Fruit fly (Drosophila melanogaster) whole organism, embryonic: ENCODE measurements around the gene 5-HT2B.

Experiments used
- B-H1 ChIP-seq: fragments of 200-800 bp; sonication (Bioruptor generic); IDR thresholded peaks from 3 replicates; pipeline ENCODE4 v1.3.6; 2022; ENCODE audit warnings: missing biosample characterization, missing genetic modification characterization
- BEAF-32 ChIP-seq: fragments of 200-800 bp; sonication (Bioruptor generic); optimal IDR thresholded peaks from 3 replicates; lab custom pipeline; 2017; ENCODE audit warnings: missing biosample characterization, missing genetic modification characterization, mild to moderate bottlenecking, moderate library complexity, missing genetic modification reagents
- CG10274 ChIP-seq: fragments of 200-800 bp; sonication (Bioruptor generic); optimal IDR thresholded peaks from 3 replicates; lab custom pipeline; 2017; ENCODE audit warnings: missing biosample characterization, mild to moderate bottlenecking, missing genetic modification characterization
- CG10366 ChIP-seq: fragments of 200-800 bp; sonication (Bioruptor generic); IDR thresholded peaks from 2 replicates; pipeline ENCODE4 v1.3.6; 2022; ENCODE audit warnings: missing biosample characterization, missing genetic modification characterization
- CG10431 ChIP-seq: fragments of 200-800 bp; sonication (Bioruptor generic); optimal IDR thresholded peaks from 3 replicates; lab custom pipeline; 2018; ENCODE audit warnings: missing biosample characterization, mild to moderate bottlenecking, missing genetic modification characterization
- CG11696 ChIP-seq: fragments of 200-800 bp; sonication (Bioruptor generic); IDR thresholded peaks from 2 replicates; pipeline ENCODE4 v1.3.6; 2022; ENCODE audit warnings: missing biosample characterization, missing genetic modification characterization
- CG14441 ChIP-seq: fragments of 200-800 bp; sonication (Bioruptor generic); IDR thresholded peaks from 2 replicates; pipeline ENCODE4 v1.3.6; 2022; ENCODE audit warnings: missing biosample characterization, missing genetic modification characterization
- CG15696 ChIP-seq: fragments of 200-800 bp; sonication (Bioruptor generic); optimal IDR thresholded peaks from 2 replicates; lab custom pipeline; 2019; ENCODE audit warnings: missing biosample characterization, mild to moderate bottlenecking, missing genetic modification characterization, moderate library complexity
- CG17385 ChIP-seq: fragments of 200-800 bp; sonication (Bioruptor generic); optimal IDR thresholded peaks from 3 replicates; lab custom pipeline; 2018; ENCODE audit warnings: missing biosample characterization, mild to moderate bottlenecking, missing genetic modification characterization
- CG17829 ChIP-seq: fragments of 200-800 bp; optimal IDR thresholded peaks from 2 replicates; lab custom pipeline; 2019; ENCODE audit warnings: missing biosample characterization, mild to moderate bottlenecking, missing genetic modification characterization, moderate library complexity
- CG18599 ChIP-seq: fragments of 200-800 bp; sonication (Bioruptor generic); optimal IDR thresholded peaks from 3 replicates; lab custom pipeline; 2017; ENCODE audit warnings: missing biosample characterization, missing genetic modification characterization, mild to moderate bottlenecking, moderate library complexity, missing genetic modification reagents
- CG31441 ChIP-seq: fragments of 200-800 bp; sonication (Bioruptor generic); IDR thresholded peaks from 2 replicates; pipeline ENCODE4 v1.3.6; 2022; ENCODE audit warnings: missing biosample characterization, missing genetic modification characterization
- CG4730 ChIP-seq: fragments of 200-800 bp; sonication (Bioruptor generic); IDR thresholded peaks from 2 replicates; pipeline ENCODE4 v1.3.6; 2022; ENCODE audit warnings: missing biosample characterization, missing genetic modification characterization
- CG5180 ChIP-seq: fragments of 200-800 bp; sonication (Bioruptor generic); optimal IDR thresholded peaks from 3 replicates; lab custom pipeline; 2017; ENCODE audit warnings: missing biosample characterization, missing genetic modification characterization, mild to moderate bottlenecking, moderate library complexity, missing genetic modification reagents
- CG5953 ChIP-seq: fragments of 200-800 bp; sonication (Bioruptor generic); IDR thresholded peaks from 2 replicates; pipeline ENCODE4 v1.3.6; 2022; ENCODE audit warnings: missing biosample characterization, missing genetic modification characterization
- CG6254 ChIP-seq: fragments of 200-800 bp; sonication (Bioruptor generic); optimal IDR thresholded peaks from 3 replicates; lab custom pipeline; 2017; ENCODE audit warnings: mild to moderate bottlenecking, missing biosample characterization, missing genetic modification reagents, missing genetic modification characterization
- CG6854 ChIP-seq: fragments of 200-800 bp; sonication (Bioruptor generic); optimal IDR thresholded peaks from 3 replicates; lab custom pipeline; 2017; ENCODE audit warnings: missing biosample characterization, mild to moderate bottlenecking, missing genetic modification characterization
- CG8290 ChIP-seq, 3 experiments: fragments of 200-800 bp; sonication (Bioruptor generic); optimal IDR thresholded peaks; 2 replicates each; lab custom pipeline; 2016 to 2019; ENCODE audit warnings: missing biosample characterization in 3 of 3, missing genetic modification characterization in 3 of 3, mild to moderate bottlenecking in 2 of 3, moderate library complexity in 1 of 3
- CG8944 ChIP-seq: fragments of 200-800 bp; sonication (Bioruptor generic); optimal IDR thresholded peaks from 3 replicates; lab custom pipeline; 2016; ENCODE audit warnings: missing biosample characterization, missing genetic modification characterization
- CG9437 ChIP-seq: fragments of 200-800 bp; sonication (Bioruptor generic); optimal IDR thresholded peaks from 2 replicates; lab custom pipeline; 2018; ENCODE audit warnings: missing biosample characterization, mild to moderate bottlenecking, missing genetic modification characterization
- CG9727 ChIP-seq: fragments of 200-800 bp; sonication (Bioruptor generic); optimal IDR thresholded peaks from 3 replicates; lab custom pipeline; 2017; ENCODE audit warnings: missing biosample characterization, mild to moderate bottlenecking, missing genetic modification characterization
- CG9797 ChIP-seq: fragments of 200-800 bp; sonication (Bioruptor generic); optimal IDR thresholded peaks from 3 replicates; lab custom pipeline; 2018; ENCODE audit warnings: missing biosample characterization, mild to moderate bottlenecking, missing genetic modification characterization
- CG9876 ChIP-seq: fragments of 200-800 bp; sonication (Bioruptor generic); optimal IDR thresholded peaks from 2 replicates; lab custom pipeline; 2016; ENCODE audit warnings: missing biosample characterization, missing genetic modification characterization
- D19B ChIP-seq: fragments of 200-800 bp; sonication (Bioruptor generic); optimal IDR thresholded peaks from 2 replicates; lab custom pipeline; 2017; ENCODE audit warnings: missing biosample characterization, mild to moderate bottlenecking, missing genetic modification characterization
- Fer1 ChIP-seq: fragments of 200-800 bp; sonication (Bioruptor generic); optimal IDR thresholded peaks from 2 replicates; lab custom pipeline; 2017; ENCODE audit warnings: missing biosample characterization, mild to moderate bottlenecking, missing genetic modification characterization
- H15 ChIP-seq: fragments of 200-800 bp; sonication (Bioruptor generic); IDR thresholded peaks from 3 replicates; pipeline ENCODE4 v1.3.6; 2022; ENCODE audit warnings: missing biosample characterization, missing genetic modification characterization
- NFAT ChIP-seq: fragments of 200-800 bp; sonication (Bioruptor generic); IDR thresholded peaks from 2 replicates; pipeline ENCODE4 v1.3.6; 2022; ENCODE audit warnings: missing biosample characterization, missing genetic modification characterization
- NK7.1 ChIP-seq: fragments of 200-800 bp; sonication (Bioruptor generic); optimal IDR thresholded peaks from 3 replicates; lab custom pipeline; 2016; ENCODE audit warnings: missing biosample characterization, missing genetic modification characterization
- Nf-YB ChIP-seq: fragments of 200-800 bp; sonication (Bioruptor generic); optimal IDR thresholded peaks from 3 replicates; lab custom pipeline; 2019; ENCODE audit warnings: missing biosample characterization, mild to moderate bottlenecking, missing genetic modification characterization, moderate library complexity
- PHDP ChIP-seq: fragments of 200-800 bp; sonication (Bioruptor generic); optimal IDR thresholded peaks from 3 replicates; lab custom pipeline; 2018; ENCODE audit warnings: missing biosample characterization, mild to moderate bottlenecking, missing genetic modification characterization, moderate library complexity
- Poxn ChIP-seq: fragments of 200-800 bp; sonication (Bioruptor generic); IDR thresholded peaks from 2 replicates; pipeline ENCODE4 v1.3.6; 2022; ENCODE audit warnings: missing biosample characterization, missing genetic modification characterization
- Side ChIP-seq: fragments of 200-800 bp; sonication (Bioruptor generic); optimal IDR thresholded peaks from 2 replicates; lab custom pipeline; 2016; ENCODE audit warnings: missing biosample characterization, missing genetic modification characterization
- ci ChIP-seq: fragments of 200-800 bp; sonication (Bioruptor generic); IDR thresholded peaks from 3 replicates; pipeline ENCODE4 v1.3.6; 2022; ENCODE audit warnings: missing biosample characterization, missing genetic modification characterization
- dati ChIP-seq: fragments of 200-800 bp; sonication (Bioruptor generic); IDR thresholded peaks from 2 replicates; pipeline ENCODE4 v1.3.6; 2022; ENCODE audit warnings: missing biosample characterization, missing genetic modification characterization
- dimm ChIP-seq: fragments of 200-800 bp; sonication (Bioruptor generic); IDR thresholded peaks from 2 replicates; pipeline ENCODE4 v1.3.6; 2022; ENCODE audit warnings: missing biosample characterization, missing genetic modification characterization
- gce ChIP-seq: fragments of 200-800 bp; sonication (Bioruptor generic); IDR thresholded peaks from 3 replicates; pipeline ENCODE4 v1.3.6; 2022; ENCODE audit warnings: missing biosample characterization, missing genetic modification characterization
- gcm2 ChIP-seq: fragments of 200-800 bp; sonication (Bioruptor generic); optimal IDR thresholded peaks from 2 replicates; lab custom pipeline; 2016; ENCODE audit warnings: missing biosample characterization, missing genetic modification characterization
- her ChIP-seq: fragments of 200-800 bp; sonication (Bioruptor generic); optimal IDR thresholded peaks from 2 replicates; lab custom pipeline; 2016; ENCODE audit warnings: missing biosample characterization, missing genetic modification characterization
- lab ChIP-seq: fragments of 200-800 bp; sonication (Bioruptor generic); optimal IDR thresholded peaks from 3 replicates; lab custom pipeline; 2017; ENCODE audit warnings: missing biosample characterization, missing genetic modification characterization, mild to moderate bottlenecking, moderate library complexity, missing genetic modification reagents
- onecut ChIP-seq: fragments of 200-800 bp; sonication (Bioruptor generic); IDR thresholded peaks from 2 replicates; pipeline ENCODE4 v1.3.6; 2022; ENCODE audit warnings: missing biosample characterization, missing genetic modification characterization
- psq ChIP-seq: fragments of 200-800 bp; sonication (Bioruptor generic); optimal IDR thresholded peaks from 2 replicates; lab custom pipeline; 2017; ENCODE audit warnings: missing biosample characterization, missing genetic modification characterization
- sc ChIP-seq, 3 experiments: fragments of >200 bp in 2 of 3; fragments of 200-800 bp in 1 of 3; sonication (Bioruptor generic) in 1 of 3; optimal IDR thresholded peaks; 2 replicates in 2 of 3; 3 replicates in 1 of 3; lab custom pipeline; 2017; ENCODE audit warnings: mild to moderate bottlenecking in 1 of 3, missing biosample characterization in 1 of 3, missing genetic modification characterization in 1 of 3, missing genetic modification reagents in 1 of 3
- scrt ChIP-seq: fragments of 200-800 bp; sonication (Bioruptor generic); optimal IDR thresholded peaks from 2 replicates; lab custom pipeline; 2018; ENCODE audit warnings: missing biosample characterization, mild to moderate bottlenecking, missing genetic modification characterization, moderate library complexity
- seq ChIP-seq: fragments of 200-800 bp; sonication (Bioruptor generic); IDR thresholded peaks from 2 replicates; pipeline ENCODE4 v1.3.6; 2022; ENCODE audit warnings: missing biosample characterization, missing genetic modification characterization
- tll ChIP-seq, 2 experiments: fragments of 200-800 bp in 1 of 2; fragments of >200 bp in 1 of 2; sonication (Bioruptor generic) in 1 of 2; optimal IDR thresholded peaks; 2 replicates each; lab custom pipeline; 2017 to 2019; ENCODE audit warnings: missing biosample characterization in 2 of 2, missing genetic modification characterization in 2 of 2, mild to moderate bottlenecking in 1 of 2, moderate library complexity in 1 of 2
- ttk ChIP-seq: fragments of 200-800 bp; sonication (Bioruptor generic); IDR thresholded peaks from 2 replicates; pipeline ENCODE4 v2.1.2; 2022; ENCODE audit warnings: missing biosample characterization, missing genetic modification characterization
- usp ChIP-seq: fragments of >200 bp; optimal IDR thresholded peaks from 2 replicates; lab custom pipeline; 2017; ENCODE audit warnings: missing biosample characterization, missing genetic modification characterization

5-HT2B gene

DNA sequence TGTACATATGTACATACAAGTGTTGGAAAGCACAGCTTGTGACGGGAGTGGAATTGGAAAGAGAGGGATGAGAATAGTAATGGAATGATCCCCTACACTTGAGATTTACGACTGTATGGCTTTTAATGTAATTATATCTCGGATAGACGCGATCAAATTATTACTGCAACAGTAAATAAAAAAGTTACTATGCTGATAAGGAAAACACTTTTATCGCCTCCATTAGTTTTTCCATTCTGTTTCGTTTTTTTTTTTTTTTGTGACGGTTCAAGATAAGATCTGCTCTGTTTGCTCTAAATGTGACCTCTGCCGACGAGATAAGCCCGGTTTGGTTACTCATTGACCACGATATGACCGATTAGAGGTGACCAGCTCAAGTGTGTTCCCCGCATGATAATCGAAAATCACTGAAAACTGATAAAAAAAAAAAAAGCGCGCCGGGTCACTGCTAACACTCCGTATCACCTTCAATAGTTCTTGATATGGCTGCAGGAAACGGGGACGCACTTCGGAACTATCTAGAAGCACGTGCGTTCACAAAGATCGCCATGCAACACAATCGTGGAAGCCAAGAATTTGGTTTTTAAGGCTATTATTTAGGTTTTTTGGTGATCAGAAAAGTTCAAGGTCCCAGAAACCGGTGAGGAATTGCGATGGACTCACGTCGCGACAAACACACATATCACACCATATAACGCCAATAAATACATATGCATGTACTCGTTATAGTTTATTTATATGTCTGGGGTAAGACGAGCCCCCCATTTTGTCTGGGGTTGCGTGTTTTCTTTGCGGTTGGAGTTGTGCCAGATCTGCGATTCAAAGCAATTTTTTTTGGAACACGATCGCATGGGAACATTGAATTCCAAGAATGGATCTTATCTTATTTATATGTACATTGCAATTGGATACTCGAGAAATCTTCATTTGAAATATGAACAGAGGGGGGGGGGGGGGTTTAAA is 92.8 kb downstream of the 5-HT2B start, which contains the start of gene p (continued):
- TF ChIP-seq scrt (GFP tag; lab: Kevin White, UChicago) (no peak), CG10431 (GFP tag; lab: Kevin White, UChicago) (peak; percentile 59), tll (GFP tag; optimal IDR thresholded peaks at IDR 0.05; lab: Kevin White, UChicago) (no peak), psq (GFP tag; lab: Kevin White, UChicago) (no peak), lab (peak; percentile 60), CG9437 (GFP tag; lab: Kevin White, UChicago) (no peak), Nf-YB (no peak), Side (GFP tag; lab: Kevin White, UChicago) (peak; percentile 28), NFAT (GFP tag; lab: Robert Waterston, UW) (no peak), CG9797 (GFP tag; lab: Kevin White, UChicago) (no peak), usp (no peak), Poxn (GFP tag; lab: Robert Waterston, UW) (no peak), CG5953 (GFP tag; lab: Robert Waterston, UW) (peak; percentile 3; the same call in 1 of the 2 replicates), CG4730 (no peak), CG11696 (GFP tag; lab: Robert Waterston, UW) (no peak), Fer1 (peak; percentile 63), CG17385 (peak; percentile 36), onecut (0 out of 2 replicates have a peak, but pooled peaks have one; percentile 12), NK7.1 (peak; percentile 10), CG14441 (GFP tag; lab: Robert Waterston, UW) (no peak), CG10274 (GFP tag; lab: Kevin White, UChicago) (peak; percentile 99), CG31441 (GFP tag; lab: Robert Waterston, UW) (peak; percentile 26; the same call in 1 of the 2 replicates), CG9876 (GFP tag; lab: Kevin White, UChicago) (peak; percentile 27), CG5180 (GFP tag; lab: Kevin White, UChicago) (peak; percentile 56), dati (GFP tag; lab: Robert Waterston, UW) (no peak), PHDP (peak; percentile 56), gce (GFP tag; lab: Robert Waterston, UW) (no peak), CG9727 (GFP tag; lab: Kevin White, UChicago) (peak; percentile 37), D19B (GFP tag; lab: Kevin White, UChicago) (peak; percentile 18), dimm (GFP tag; lab: Robert Waterston, UW) (no peak), seq (GFP tag; lab: Robert Waterston, UW) (no peak; the same call in 1 of the 2 replicates), ci (peak; percentile 66; the same call in 1 of the 3 replicates), CG8944 (GFP tag; lab: Kevin White, UChicago) (no peak), CG18599 (GFP tag; lab: Kevin White, UChicago) (peak; percentile 66), B-H1 (no peak; the same call in 2 of the 3 replicates), BEAF-32 (GFP tag; lab: Kevin White, UChicago) (no peak), CG8290 (GFP tag; optimal IDR thresholded peaks at IDR 0.05; lab: Kevin White, UChicago) (peak; percentile 57), CG8290 (tag; optimal IDR thresholded peaks at IDR 0.05; lab: Kevin White, UChicago) (peak in 1 of 2 experiments; percentile 71), sc (optimal IDR thresholded peaks at IDR 0.05; lab: Kevin White, UChicago) (no peak), sc (GFP tag; optimal IDR thresholded peaks at IDR 0.05; lab: Kevin White, UChicago) (no peak), CG17829 (peak; percentile 26), CG15696 (tag; lab: Kevin White, UChicago) (peak; percentile 40), H15 (no peak), her (GFP tag; lab: Kevin White, UChicago) (peak; percentile 4), gcm2 (GFP tag; lab: Kevin White, UChicago) (no peak), CG6854 (GFP tag; lab: Kevin White, UChicago) (no peak), CG10366 (GFP tag; lab: Robert Waterston, UW) (no peak), CG6254 (GFP tag; lab: Kevin White, UChicago) (peak; percentile 26), ttk (GFP tag; lab: Robert Waterston, UW) (peak; percentile 37; the same call in 1 of the 2 replicates)
